Fruit fly (Drosophila melanogaster): ENCODE measurements around the gene Elovl7.

- TF ChIP-seq CG30431 (GFP tag; optimal IDR thresholded peaks at IDR 0.05) (no peak), tna (GFP tag; IDR thresholded peaks at IDR 0.05; ENCODE audit: partially characterized antibody) (no peak), h (optimal IDR thresholded peaks at IDR 0.05) (no peak), rib (GFP tag; IDR thresholded peaks at IDR 0.05) (no peak), CG12219 (GFP tag; optimal IDR thresholded peaks at IDR 0.05) (no peak), H15 (GFP tag; IDR thresholded peaks at IDR 0.05) (no peak), CoRest (tag; optimal IDR thresholded peaks at IDR 0.05) (no peak), Dip2 (GFP tag; IDR thresholded peaks at IDR 0.05) (no peak), hth (optimal IDR thresholded peaks at IDR 0.05) (no peak), NFAT (GFP tag; IDR thresholded peaks at IDR 0.05) (no peak), NC2β (GFP tag; optimal IDR thresholded peaks at IDR 0.05) (no peak), CG2875 (GFP tag; optimal IDR thresholded peaks at IDR 0.05) (no peak)
Measured at dm6 chr3R:7969702-7970175, 25.9 kb downstream of the Elovl7 start.

Measured in whole organism, embryonic.